Worm (Caenorhabditis elegans) whole organism, L4 larva: ENCODE data around the gene K08A2.2.
A peak's percentile ranks its signal among the peaks of the same experiment; 100 is the strongest.

Experiments used
- aly-2 ChIP-seq: sonication (generic microtip); optimal IDR thresholded peaks from 2 replicates; lab custom pipeline; 2018; ENCODE audit warnings: missing biosample characterization, missing genetic modification characterization
- ceh-20 ChIP-seq: fragments of 200-800 bp; sonication (Bioruptor generic); IDR thresholded peaks from 2 replicates; pipeline ENCODE4 v1.3.6; 2022; ENCODE audit warnings: missing genetic modification reagents, missing genetic modification characterization, missing compliant biosample characterization
- ceh-28 ChIP-seq: fragments of 150-350 bp; optimal IDR thresholded peaks from 2 replicates; lab custom pipeline; 2014; ENCODE audit warnings: missing biosample characterization, missing genetic modification reagents, missing genetic modification characterization
- egl-27 ChIP-seq: sonication (generic microtip); optimal IDR thresholded peaks from 3 replicates; lab custom pipeline; 2017; ENCODE audit warnings: missing biosample characterization, missing genetic modification reagents, missing genetic modification characterization
- fos-1 ChIP-seq: fragments of 150-350 bp; optimal IDR thresholded peaks from 2 replicates; lab custom pipeline; 2014; ENCODE audit warnings: missing biosample characterization, missing genetic modification characterization
- mdl-1 ChIP-seq, 2 experiments: fragments of 150-350 bp in 1 of 2; sonication (generic microtip) in 1 of 2; optimal IDR thresholded peaks; 2 replicates each; lab custom pipeline; 2014 to 2017; ENCODE audit warnings: missing biosample characterization in 2 of 2, missing genetic modification characterization in 2 of 2
- nhr-102 ChIP-seq: sonication (generic microtip); optimal IDR thresholded peaks from 2 replicates; lab custom pipeline; 2016; ENCODE audit warnings: mild to moderate bottlenecking, missing genetic modification characterization, moderate library complexity, missing compliant biosample characterization
- snpc-4 ChIP-seq: fragments of 150-350 bp; optimal IDR thresholded peaks from 2 replicates; lab custom pipeline; 2014; ENCODE audit warnings: missing biosample characterization, missing genetic modification characterization
- tra-1 ChIP-seq: fragments of 200-800 bp; sonication (Bioruptor generic); IDR thresholded peaks from 2 replicates; pipeline ENCODE4 v1.3.6; 2022; ENCODE audit warnings: missing genetic modification reagents, missing genetic modification characterization, missing compliant biosample characterization
- unc-62 ChIP-seq, 3 experiments: fragments of 150-350 bp in 1 of 3; sonication (generic microtip); optimal IDR thresholded peaks in 2 of 3; peaks in 1 of 3; 1 replicate in 1 of 3; 2 replicates in 2 of 3; lab custom pipeline; 2014 to 2017; ENCODE audit warnings: missing biosample characterization in 3 of 3, missing genetic modification characterization in 3 of 3, missing genetic modification reagents in 3 of 3, missing genotype in 1 of 3
- ztf-7 ChIP-seq: fragments of 150-350 bp; optimal IDR thresholded peaks from 2 replicates; lab custom pipeline; 2014; ENCODE audit warnings: missing biosample characterization, missing genetic modification characterization

ce11 chrII:3020899-3021298 lies 29.5 kb downstream of the K08A2.2 start:
- TF ChIP-seq tra-1 (GFP tag; lab: Robert Waterston, UW) (no peak), ceh-28 (no peak), mdl-1 (tag; optimal IDR thresholded peaks at IDR 0.05; lab: Kevin White, UChicago) (no peak), unc-62 (GFP tag; optimal IDR thresholded peaks at IDR 0.05 in 1 of 2; lab: Kevin White, UChicago) (peak in 1 of 2 experiments; percentile 91), unc-62 (tag; optimal IDR thresholded peaks at IDR 0.05; lab: Kevin White, UChicago) (no peak), ztf-7 (tag; lab: Kevin White, UChicago) (no peak), ceh-20 (no peak), aly-2 (no peak), egl-27 (tag; lab: Kevin White, UChicago) (no peak), fos-1 (tag; lab: Kevin White, UChicago) (no peak), snpc-4 (no peak), nhr-102 (no peak)
